Worm (Caenorhabditis elegans) whole organism, L4 larva: Measurements from ENCODE around the gene gldc-1.

Experiments used
- D1046.2 ChIP-seq: fragments of 200-800 bp; sonication (Bioruptor generic); IDR thresholded peaks from 2 replicates; pipeline ENCODE4 v1.3.6; 2022; ENCODE audit warnings: missing genetic modification characterization, missing compliant biosample characterization
- F44E2.7 ChIP-seq: fragments of 200-800 bp; sonication (Bioruptor generic); IDR thresholded peaks from 2 replicates; pipeline ENCODE4 v2.1.2; 2022; ENCODE audit warnings: missing genetic modification characterization, missing compliant biosample characterization
- T20F7.1 ChIP-seq: fragments of 200-800 bp; sonication (Bioruptor generic); optimal IDR thresholded peaks from 2 replicates; lab custom pipeline; 2018; ENCODE audit warnings: mild to moderate bottlenecking, missing genetic modification characterization, missing compliant biosample characterization
- Y105C5A.15 ChIP-seq: fragments of 200-800 bp; sonication (Bioruptor generic); IDR thresholded peaks from 2 replicates; pipeline ENCODE4 v1.3.6; 2022; ENCODE audit warnings: missing genetic modification characterization, missing compliant biosample characterization
- Y48G9A.11 ChIP-seq: fragments of 200-800 bp; sonication (Bioruptor generic); IDR thresholded peaks from 2 replicates; pipeline ENCODE4 v1.3.6; 2022; ENCODE audit warnings: missing genetic modification reagents, missing genetic modification characterization, missing compliant biosample characterization
- Y5F2A.4 ChIP-seq: fragments of 200-800 bp; sonication (Bioruptor generic); optimal IDR thresholded peaks from 2 replicates; lab custom pipeline; 2018; ENCODE audit warnings: mild to moderate bottlenecking, missing genetic modification characterization, missing compliant biosample characterization
- ZK337.2 ChIP-seq: fragments of 200-800 bp; sonication (Bioruptor generic); IDR thresholded peaks from 2 replicates; pipeline ENCODE4 v1.3.6; 2022; ENCODE audit warnings: missing genetic modification reagents, missing genetic modification characterization, missing compliant biosample characterization
- aha-1 ChIP-seq: fragments of 150-350 bp; peaks from one replicate; lab custom pipeline; 2014; ENCODE audit warnings: missing biosample characterization, missing genetic modification characterization
- arid-1 ChIP-seq: fragments of 200-800 bp; sonication (Bioruptor generic); conservative IDR thresholded peaks from 2 replicates; pipeline ENCODE4 v1.3.6; 2022; ENCODE audit warnings: missing genetic modification reagents, missing genetic modification characterization, missing compliant biosample characterization
- attf-4 ChIP-seq: sonication (generic microtip); optimal IDR thresholded peaks from 3 replicates; lab custom pipeline; 2017; ENCODE audit warnings: missing biosample characterization, missing genetic modification characterization
- ceh-20 ChIP-seq: fragments of 200-800 bp; sonication (Bioruptor generic); IDR thresholded peaks from 2 replicates; pipeline ENCODE4 v1.3.6; 2022; ENCODE audit warnings: missing genetic modification reagents, missing genetic modification characterization, missing compliant biosample characterization
- ceh-28 ChIP-seq: fragments of 150-350 bp; optimal IDR thresholded peaks from 2 replicates; lab custom pipeline; 2014; ENCODE audit warnings: missing biosample characterization, missing genetic modification reagents, missing genetic modification characterization
- ceh-44 ChIP-seq: fragments of 200-800 bp; sonication (Bioruptor generic); IDR thresholded peaks from 2 replicates; pipeline ENCODE4 v1.3.6; 2022; ENCODE audit warnings: missing genetic modification reagents, missing genetic modification characterization, missing compliant biosample characterization
- cey-2 ChIP-seq: sonication (generic microtip); optimal IDR thresholded peaks from 3 replicates; lab custom pipeline; 2017; ENCODE audit warnings: missing genetic modification characterization, mild to moderate bottlenecking, missing compliant biosample characterization, antibody characterized with exemption, borderline replicate concordance; ENCODE audit not compliant: insufficient read depth
- daf-16 ChIP-seq, 3 experiments: sonication (generic microtip); optimal IDR thresholded peaks; 2 replicates each; lab custom pipeline; 2016 to 2017; ENCODE audit warnings: missing genetic modification characterization in 3 of 3, missing genetic modification reagents in 3 of 3, mild to moderate bottlenecking in 2 of 3, missing compliant biosample characterization in 2 of 3, missing biosample characterization in 1 of 3, moderate library complexity in 1 of 3
- daf-8 ChIP-seq: fragments of 200-800 bp; sonication (Bioruptor generic); IDR thresholded peaks from 2 replicates; pipeline ENCODE4 v1.3.6; 2022; ENCODE audit warnings: missing genetic modification characterization, missing compliant biosample characterization
- dmd-6 ChIP-seq: fragments of 200-800 bp; sonication (Bioruptor generic); IDR thresholded peaks from 2 replicates; pipeline ENCODE4 v1.3.6; 2022; ENCODE audit warnings: missing genetic modification reagents, missing genetic modification characterization, missing compliant biosample characterization
- dve-1 ChIP-seq: sonication (generic microtip); optimal IDR thresholded peaks from 2 replicates; lab custom pipeline; 2017; ENCODE audit warnings: antibody characterized with exemption, mild to moderate bottlenecking, missing genetic modification characterization, missing compliant biosample characterization; ENCODE audit not compliant: insufficient read depth
- egl-43 ChIP-seq: fragments of 200-800 bp; sonication (Bioruptor generic); IDR thresholded peaks from 2 replicates; pipeline ENCODE4 v1.3.6; 2022; ENCODE audit warnings: missing genetic modification reagents, missing genetic modification characterization, missing compliant biosample characterization
- jun-1 ChIP-seq: fragments of 150-350 bp; optimal IDR thresholded peaks from 2 replicates; lab custom pipeline; 2014; ENCODE audit warnings: missing biosample characterization, missing genetic modification reagents, missing genetic modification characterization
- lim-7 ChIP-seq: fragments of 200-800 bp; sonication (Bioruptor generic); IDR thresholded peaks from 2 replicates; pipeline ENCODE4 v1.3.6; 2022; ENCODE audit warnings: missing genetic modification characterization, missing compliant biosample characterization
- lin-1 ChIP-seq: fragments of 200-800 bp; sonication (Bioruptor generic); IDR thresholded peaks from 2 replicates; pipeline ENCODE4 v1.3.6; 2022; ENCODE audit warnings: missing genetic modification reagents, missing genetic modification characterization, missing compliant biosample characterization
- lin-29 ChIP-seq: fragments of 200-800 bp; sonication (Bioruptor generic); IDR thresholded peaks from 2 replicates; pipeline ENCODE4 v1.3.6; 2022; ENCODE audit warnings: missing genetic modification reagents, missing genetic modification characterization, missing compliant biosample characterization
- lin-38 ChIP-seq: fragments of 200-800 bp; sonication (Bioruptor generic); IDR thresholded peaks from 2 replicates; pipeline ENCODE4 v1.3.6; 2022; ENCODE audit warnings: missing genetic modification reagents, missing genetic modification characterization, missing compliant biosample characterization
- lin-39 ChIP-seq: fragments of 150-350 bp; optimal IDR thresholded peaks from 2 replicates; lab custom pipeline; 2014; ENCODE audit warnings: missing biosample characterization, missing genetic modification reagents, missing genetic modification characterization
- lir-3 ChIP-seq: sonication (generic microtip); optimal IDR thresholded peaks from 2 replicates; lab custom pipeline; 2016; ENCODE audit warnings: mild to moderate bottlenecking, missing genetic modification characterization, missing compliant biosample characterization
- lsy-2 ChIP-seq, 2 experiments: fragments of 150-350 bp in 1 of 2; sonication (generic microtip) in 1 of 2; optimal IDR thresholded peaks; 2 replicates each; lab custom pipeline; 2014 to 2017; ENCODE audit warnings: missing biosample characterization in 2 of 2, missing genetic modification characterization in 2 of 2
- madf-9 ChIP-seq: fragments of 200-800 bp; sonication (Bioruptor generic); conservative IDR thresholded peaks from 2 replicates; pipeline ENCODE4 v1.3.6; 2022; ENCODE audit warnings: missing genetic modification reagents, missing genetic modification characterization, missing compliant biosample characterization
- mep-1 ChIP-seq: fragments of 150-350 bp; sonication (generic microtip); optimal IDR thresholded peaks from 3 replicates; lab custom pipeline; 2014; ENCODE audit warnings: missing biosample characterization, missing genetic modification characterization
- mxl-3 ChIP-seq: fragments of 200-800 bp; sonication (Bioruptor generic); optimal IDR thresholded peaks from 2 replicates; lab custom pipeline; 2018; ENCODE audit warnings: mild to moderate bottlenecking, missing genetic modification characterization, missing compliant biosample characterization
- nhr-10 ChIP-seq: fragments of 150-350 bp; optimal IDR thresholded peaks from 2 replicates; lab custom pipeline; 2014; ENCODE audit warnings: missing biosample characterization, missing genetic modification characterization
- nhr-11 ChIP-seq: fragments of 150-350 bp; optimal IDR thresholded peaks from 2 replicates; lab custom pipeline; 2014; ENCODE audit warnings: missing biosample characterization, missing genetic modification characterization
- nhr-28 ChIP-seq: fragments of 150-350 bp; optimal IDR thresholded peaks from 2 replicates; lab custom pipeline; 2014; ENCODE audit warnings: missing biosample characterization, missing genetic modification characterization
- nhr-6 ChIP-seq: fragments of 150-350 bp; optimal IDR thresholded peaks from 2 replicates; lab custom pipeline; 2014; ENCODE audit warnings: missing biosample characterization, missing genetic modification characterization
- pqm-1 ChIP-seq: sonication (generic microtip); optimal IDR thresholded peaks from 2 replicates; lab custom pipeline; 2017; ENCODE audit warnings: missing biosample characterization, missing genetic modification characterization
- set-16 ChIP-seq: fragments of 200-800 bp; sonication (Bioruptor generic); IDR thresholded peaks from 2 replicates; pipeline ENCODE4 v1.3.6; 2022; ENCODE audit warnings: missing genetic modification reagents, missing genetic modification characterization, missing compliant biosample characterization
- snpc-1.2 ChIP-seq: fragments of 200-800 bp; sonication (Bioruptor generic); IDR thresholded peaks from 2 replicates; pipeline ENCODE4 v1.3.6; 2022; ENCODE audit warnings: missing genetic modification reagents, missing genetic modification characterization, missing compliant biosample characterization
- snpc-4 ChIP-seq: fragments of 150-350 bp; optimal IDR thresholded peaks from 2 replicates; lab custom pipeline; 2014; ENCODE audit warnings: missing biosample characterization, missing genetic modification characterization
- spr-1 ChIP-seq: sonication (generic microtip); optimal IDR thresholded peaks from 2 replicates; lab custom pipeline; 2016; ENCODE audit warnings: mild to moderate bottlenecking, missing genetic modification characterization, missing compliant biosample characterization
- spr-3 ChIP-seq: fragments of 200-800 bp; sonication (Bioruptor generic); optimal IDR thresholded peaks from 2 replicates; lab custom pipeline; 2018; ENCODE audit warnings: mild to moderate bottlenecking, missing genetic modification characterization, missing compliant biosample characterization
- zfp-3 ChIP-seq: fragments of 200-800 bp; sonication (Bioruptor generic); conservative IDR thresholded peaks from 2 replicates; pipeline ENCODE4 v1.3.6; 2022; ENCODE audit warnings: missing genetic modification reagents, missing genetic modification characterization, missing compliant biosample characterization
- ztf-7 ChIP-seq: fragments of 150-350 bp; optimal IDR thresholded peaks from 2 replicates; lab custom pipeline; 2014; ENCODE audit warnings: missing biosample characterization, missing genetic modification characterization

Gene gldc-1

DNA sequence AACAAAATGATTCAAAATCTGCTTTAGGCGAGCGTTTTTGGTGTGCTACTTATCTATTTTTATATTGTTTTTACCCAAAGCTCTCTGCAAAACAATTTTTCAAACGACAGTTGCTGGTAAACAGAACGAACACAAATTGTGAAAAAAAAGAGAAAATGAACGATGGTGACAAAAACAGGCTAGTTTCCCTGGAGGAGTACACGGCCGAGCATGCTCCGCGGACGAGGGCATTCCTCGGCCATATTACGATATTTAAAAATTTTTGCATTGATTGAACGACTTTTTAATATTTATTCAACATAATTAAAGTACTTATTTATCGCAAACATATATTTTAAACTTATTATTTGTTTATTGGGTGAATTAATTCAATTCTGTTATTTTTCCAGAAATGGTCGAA is 47.2 kb downstream of the gldc-1 start, which contains the start of the genes tpp-2 and rbbp-5 (continued):
- TF ChIP-seq spr-1 (tag; lab: Kevin White, UChicago) (peak; percentile 4), mxl-3 (peak; percentile 18), ZK337.2 (GFP tag; lab: Robert Waterston, UW) (peak; percentile 84), aha-1 (peak; percentile 89), pqm-1 (tag; lab: Kevin White, UChicago) (no peak), lim-7 (GFP tag; lab: Robert Waterston, UW) (no peak), lin-38 (GFP tag; lab: Robert Waterston, UW) (no peak; the same call in 1 of the 2 replicates), daf-16 (GFP tag; optimal IDR thresholded peaks at IDR 0.05; lab: Kevin White, UChicago) (peak in 1 of 2 experiments; percentile 61), daf-16 (tag; optimal IDR thresholded peaks at IDR 0.05; lab: Kevin White, UChicago) (peak; percentile 79), nhr-10 (tag; lab: Kevin White, UChicago) (no peak), daf-8 (no peak), nhr-28 (tag; lab: Kevin White, UChicago) (no peak), madf-9 (GFP tag; lab: Robert Waterston, UW) (peak; percentile 61; the same call in 1 of the 2 replicates), mep-1 (no peak), lir-3 (tag; lab: Kevin White, UChicago) (no peak), arid-1 (no peak), Y105C5A.15 (GFP tag; lab: Robert Waterston, UW) (no peak)
- TF ChIP-seq, all 104 proteins: peak for 13

DNA sequence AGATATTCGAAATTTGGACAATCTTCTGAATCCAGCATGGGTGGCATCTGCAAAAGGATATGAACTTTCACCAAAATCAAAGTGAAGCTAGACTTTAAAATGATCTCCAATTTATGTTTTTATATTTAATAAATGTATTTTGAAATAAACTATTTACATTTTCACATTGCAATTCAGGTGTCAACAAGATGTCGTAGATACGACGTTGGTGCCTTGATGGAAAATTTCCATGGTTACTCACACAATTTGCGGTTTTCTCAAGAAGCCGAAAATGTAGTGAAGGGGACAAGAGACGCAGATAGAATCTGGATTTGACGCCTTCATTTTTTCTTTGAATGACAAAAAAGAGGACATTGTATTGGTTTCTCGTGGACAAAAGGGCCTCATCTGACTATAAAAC is 49.3 kb downstream of the gldc-1 start, which contains the start of gene rgs-3:
Gene rgs-3, plus strand, starts transcription at position 301 of the 400 bp plus-strand sequence.
- TF ChIP-seq set-16 (no peak), Y48G9A.11 (GFP tag; lab: Robert Waterston, UW) (no peak), spr-1 (tag; lab: Kevin White, UChicago) (no peak), nhr-10 (tag; lab: Kevin White, UChicago) (no peak), spr-3 (GFP tag; lab: Kevin White, UChicago) (no peak), cey-2 (tag; lab: Kevin White, UChicago) (no peak), T20F7.1 (GFP tag; lab: Kevin White, UChicago) (no peak), ztf-7 (tag; lab: Kevin White, UChicago) (no peak), zfp-3 (GFP tag; lab: Robert Waterston, UW) (no peak), lsy-2 (tag; optimal IDR thresholded peaks at IDR 0.05; lab: Kevin White, UChicago) (no peak), nhr-6 (no peak), Y105C5A.15 (GFP tag; lab: Robert Waterston, UW) (no peak), lin-1 (GFP tag; lab: Robert Waterston, UW) (no peak), snpc-4 (no peak), jun-1 (no peak), attf-4 (tag; lab: Kevin White, UChicago) (no peak), Y5F2A.4 (GFP tag; lab: Kevin White, UChicago) (no peak), nhr-11 (tag; lab: Kevin White, UChicago) (no peak)

DNA sequence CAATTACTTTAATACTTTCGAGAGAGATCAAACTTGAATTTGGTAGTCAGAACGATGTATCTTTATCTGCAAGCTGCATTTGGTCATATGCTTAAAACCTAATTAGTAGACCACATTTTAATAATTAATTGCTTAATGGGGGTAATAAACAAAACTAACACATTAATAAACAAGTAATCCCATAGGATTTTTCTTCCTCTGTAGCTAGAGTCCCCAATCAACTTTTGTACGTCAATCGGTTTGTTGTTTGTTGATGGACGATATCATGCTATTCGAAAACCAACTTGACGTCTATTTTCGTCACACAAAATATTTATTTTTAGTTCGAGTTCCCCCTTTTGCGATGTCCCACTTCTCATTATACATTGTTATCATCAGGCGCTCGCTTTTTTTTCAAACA is 51.3 kb downstream of the gldc-1 start:
- TF ChIP-seq snpc-1.2 (GFP tag; lab: Robert Waterston, UW) (no peak), egl-43 (no peak), ceh-44 (GFP tag; lab: Robert Waterston, UW) (no peak), ceh-20 (no peak), lin-39 (no peak), lin-29 (no peak), ceh-28 (tag; lab: Kevin White, UChicago) (no peak), mep-1 (no peak), F44E2.7 (no peak), dmd-6 (GFP tag; lab: Robert Waterston, UW) (no peak), dve-1 (no peak), nhr-11 (tag; lab: Kevin White, UChicago) (no peak), D1046.2 (GFP tag; lab: Robert Waterston, UW) (no peak)
